Worm (Caenorhabditis elegans) whole organism, L2 larva: ENCODE results near the gene perm-3.

Experiments
- blmp-1 ChIP-seq: sonication (generic microtip); optimal IDR thresholded peaks from 2 replicates; lab custom pipeline; 2017; ENCODE audit warnings: missing genetic modification characterization, mild to moderate bottlenecking, missing compliant biosample characterization, antibody characterized with exemption, moderate library complexity; ENCODE audit not compliant: insufficient read depth
- lin-11 ChIP-seq: fragments of 150-350 bp; sonication (generic microtip); optimal IDR thresholded peaks from 2 replicates; lab custom pipeline; 2014; ENCODE audit warnings: missing biosample characterization, missing genetic modification characterization, inconsistent platforms, mixed read lengths
- nhr-10 ChIP-seq: sonication (generic microtip); optimal IDR thresholded peaks from 2 replicates; lab custom pipeline; 2017; ENCODE audit warnings: missing biosample characterization, missing genetic modification characterization
- nhr-11 ChIP-seq: fragments of 150-350 bp; optimal IDR thresholded peaks from 2 replicates; lab custom pipeline; 2014; ENCODE audit warnings: missing biosample characterization, missing genetic modification characterization
- nhr-12 ChIP-seq: fragments of 150-350 bp; optimal IDR thresholded peaks from 2 replicates; lab custom pipeline; 2014; ENCODE audit warnings: missing biosample characterization, missing genetic modification characterization
- zag-1 ChIP-seq: fragments of 150-350 bp; optimal IDR thresholded peaks from 2 replicates; lab custom pipeline; 2014; ENCODE audit warnings: missing biosample characterization, missing genetic modification characterization

- TF ChIP-seq nhr-10 (tag; lab: Kevin White, UChicago) (no peak), zag-1 (tag; lab: Kevin White, UChicago) (no peak), lin-11 (tag; lab: Kevin White, UChicago) (no peak), nhr-11 (no peak), blmp-1 (tag; lab: Kevin White, UChicago) (no peak), nhr-12 (tag; lab: Kevin White, UChicago) (no peak)
Measured at ce11 chrIV:5354564-5354963, 40.0 kb downstream of the perm-3 start.
